Worm (Caenorhabditis elegans): Measurements from ENCODE around the gene Y53F4B.23.
A peak's percentile ranks its signal among the peaks of the same experiment; 100 is the strongest.

The Y53F4B.23 gene

DNA sequence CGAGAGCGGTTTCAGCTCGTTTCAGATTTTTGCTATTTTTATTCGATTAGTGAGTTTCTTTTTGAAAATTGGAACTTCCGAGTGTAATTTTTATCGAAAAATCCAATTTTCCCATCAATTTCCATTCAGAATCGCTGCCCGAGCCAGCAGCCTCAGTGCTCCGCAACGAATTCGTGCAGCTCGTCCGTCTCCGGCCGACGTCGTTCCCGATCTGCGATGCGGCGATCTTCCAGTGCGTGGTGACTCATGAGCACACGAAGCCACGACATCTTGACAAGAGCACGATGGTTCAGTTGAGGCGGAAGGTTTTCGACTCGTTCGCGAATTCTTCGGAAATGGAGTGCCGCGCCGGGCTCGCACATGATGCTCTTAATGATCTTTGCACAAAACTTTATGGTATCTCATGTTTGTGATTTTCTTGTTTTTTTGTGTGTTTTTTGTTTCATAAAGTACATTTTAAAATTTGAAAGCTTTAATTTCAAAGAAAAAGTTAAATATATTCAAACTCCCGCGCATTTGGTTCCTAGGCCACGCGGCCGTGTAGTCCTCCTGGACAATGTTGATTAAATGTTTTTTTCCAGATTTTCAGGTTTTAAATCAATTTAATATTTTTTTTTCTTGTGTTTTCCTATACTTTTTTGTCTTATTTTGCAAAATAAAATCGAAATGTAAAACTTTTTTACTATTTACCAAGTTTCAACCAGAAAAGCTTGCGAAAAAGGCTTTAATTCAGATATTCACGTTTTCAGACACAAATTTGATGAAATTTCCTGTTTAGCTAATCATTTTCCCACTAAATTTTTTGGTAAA, 35.0 kb upstream of the Y53F4B.23 start (continued):
- no peak for TF ChIP-seq F13H6.1 (tag; optimal IDR thresholded peaks at IDR 0.05)
- TF ChIP-seq rnt-1 (tag; optimal IDR thresholded peaks at IDR 0.05) = peak; percentile 43
- peak; percentile 68 for TF ChIP-seq tbx-2 (tag; optimal IDR thresholded peaks at IDR 0.05)

DNA sequence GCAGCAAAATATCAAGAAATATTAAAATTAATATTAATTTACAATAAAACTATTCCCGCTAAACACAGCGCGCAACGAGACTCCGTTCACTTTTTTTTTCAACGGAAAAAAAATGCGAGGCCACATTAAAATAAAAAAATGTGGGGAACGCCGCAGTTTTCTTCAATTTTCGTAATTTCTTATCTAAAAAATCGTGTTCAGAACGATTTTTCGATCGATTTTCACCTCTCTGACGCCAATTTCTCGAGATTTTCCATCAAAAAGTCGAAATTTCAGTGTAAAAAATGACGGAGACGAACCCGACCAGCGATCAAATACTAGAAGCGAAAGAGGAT, 34.4 kb upstream of the Y53F4B.23 start, which contains the start of gene Y53F4B.21:
TSS of gene Y53F4B.21 (plus strand) at position 285 of the 335 bp plus-strand sequence.
- TF ChIP-seq lin-11 (tag; optimal IDR thresholded peaks at IDR 0.05) (no peak), ceh-48 (tag; optimal IDR thresholded peaks at IDR 0.05) (no peak), ceh-24 (tag; optimal IDR thresholded peaks at IDR 0.05) (no peak), elt-2 (tag; optimal IDR thresholded peaks at IDR 0.05) (no peak), lim-6 (tag; optimal IDR thresholded peaks at IDR 0.05) (no peak), sdc-2 (tag; optimal IDR thresholded peaks at IDR 0.05) (no peak), unc-42 (tag; optimal IDR thresholded peaks at IDR 0.05) (no peak), ceh-22 (tag; optimal IDR thresholded peaks at IDR 0.05) (no peak), eyg-1 (tag; optimal IDR thresholded peaks at IDR 0.05) (no peak), ceh-19 (GFP tag; optimal IDR thresholded peaks at IDR 0.05) (no peak), hlh-13 (GFP tag; optimal IDR thresholded peaks at IDR 0.05) (no peak), tbx-7 (tag; optimal IDR thresholded peaks at IDR 0.05) (no peak), odd-2 (tag; optimal IDR thresholded peaks at IDR 0.05) (no peak), C08G9.2 (tag; optimal IDR thresholded peaks at IDR 0.05) (no peak), C38D4.7 (GFP tag; optimal IDR thresholded peaks at IDR 0.05) (no peak), unc-55 (GFP tag; optimal IDR thresholded peaks at IDR 0.05) (no peak), ceh-45 (GFP tag; IDR thresholded peaks at IDR 0.05) (no peak), nhr-11 (tag; optimal IDR thresholded peaks at IDR 0.05) (no peak), ceh-6 (GFP tag; optimal IDR thresholded peaks at IDR 0.05) (no peak), dve-1 (tag; optimal IDR thresholded peaks at IDR 0.05) (no peak)

DNA sequence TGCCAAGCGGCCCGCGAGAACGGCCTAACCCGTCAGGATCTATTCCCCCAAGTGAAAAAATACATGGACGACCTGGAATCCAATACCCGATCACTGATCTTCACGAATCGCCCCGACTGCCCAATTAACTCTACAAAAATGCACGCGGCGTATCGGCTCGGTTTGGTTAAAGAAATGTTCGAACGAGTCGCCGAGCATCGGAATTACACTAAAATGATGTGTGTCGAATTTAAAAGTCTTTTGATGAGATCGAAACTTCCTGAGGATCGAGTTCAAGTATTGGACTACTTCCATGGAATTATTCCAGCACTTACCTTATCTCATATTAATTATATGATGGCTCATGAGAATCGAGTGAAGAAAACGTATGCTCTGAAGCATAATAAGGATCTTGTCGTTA, 17.1 kb upstream of the Y53F4B.23 start:
- no peak for TF ChIP-seq nhr-11 (tag; optimal IDR thresholded peaks at IDR 0.05)
- TF ChIP-seq ttx-3 (tag; optimal IDR thresholded peaks at IDR 0.05) = no peak
- TF ChIP-seq che-1 (tag; optimal IDR thresholded peaks at IDR 0.05) = no peak
- TF ChIP-seq syd-9 (tag; optimal IDR thresholded peaks at IDR 0.05) = no peak
- no peak for TF ChIP-seq mec-3 (tag; optimal IDR thresholded peaks at IDR 0.05; ENCODE audit: borderline replicate concordance)
- TF ChIP-seq lim-6 (tag; optimal IDR thresholded peaks at IDR 0.05) = no peak
- no peak for TF ChIP-seq rnt-1 (tag; optimal IDR thresholded peaks at IDR 0.05)
- no peak for TF ChIP-seq C08G9.2 (tag; optimal IDR thresholded peaks at IDR 0.05)
- TF ChIP-seq sox-2 (GFP tag; IDR thresholded peaks at IDR 0.05) = no peak
- TF ChIP-seq fkh-6 (tag; optimal IDR thresholded peaks at IDR 0.05) = no peak
- TF ChIP-seq ref-2 (tag; optimal IDR thresholded peaks at IDR 0.05) = no peak
- TF ChIP-seq elt-4 (tag; optimal IDR thresholded peaks at IDR 0.05) = no peak
- TF ChIP-seq ama-1 (optimal IDR thresholded peaks at IDR 0.05) = no peak

DNA sequence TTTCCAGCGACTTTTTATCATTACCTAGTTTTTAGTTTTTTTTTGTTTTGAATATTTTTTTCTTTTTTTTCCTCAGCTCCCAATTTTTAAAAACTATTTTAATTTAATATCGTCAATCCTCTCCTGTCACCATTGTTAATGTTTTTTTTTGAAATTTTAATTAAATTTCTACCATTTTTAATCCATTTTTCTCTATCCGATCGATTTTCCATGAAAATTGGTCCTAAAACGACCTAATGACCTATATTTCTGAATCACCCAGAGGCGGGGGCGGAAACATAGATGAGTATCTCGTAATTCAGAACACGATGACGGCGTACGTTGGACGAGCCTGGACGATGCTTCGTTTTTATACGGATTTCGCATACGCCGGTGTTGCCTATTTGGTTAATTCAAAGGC, 14.5 kb upstream of the Y53F4B.23 start, which contains the start of gene Y53F4B.39:
TSS of gene Y53F4B.39 (plus strand) at position 301 of the 400 bp plus-strand sequence.
- TF ChIP-seq ceh-45 (GFP tag; IDR thresholded peaks at IDR 0.05) (no peak), ceh-34 (tag; optimal IDR thresholded peaks at IDR 0.05) (no peak), hlh-8 (tag; optimal IDR thresholded peaks at IDR 0.05) (no peak), gmeb-2 (tag; optimal IDR thresholded peaks at IDR 0.05) (no peak), K02D7.2 (tag; optimal IDR thresholded peaks at IDR 0.05) (no peak), ceh-19 (GFP tag; optimal IDR thresholded peaks at IDR 0.05) (no peak), elt-2 (tag; optimal IDR thresholded peaks at IDR 0.05) (no peak), pag-3 (tag; optimal IDR thresholded peaks at IDR 0.05; ENCODE audit: borderline replicate concordance) (no peak), T23F11.4 (GFP tag; optimal IDR thresholded peaks at IDR 0.05) (no peak), nhr-11 (tag; optimal IDR thresholded peaks at IDR 0.05) (no peak), fkh-10 (GFP tag; optimal IDR thresholded peaks at IDR 0.05) (no peak), hlh-6 (tag; optimal IDR thresholded peaks at IDR 0.05) (no peak), ceh-22 (tag; optimal IDR thresholded peaks at IDR 0.05) (no peak), ceh-31 (tag; optimal IDR thresholded peaks at IDR 0.05) (no peak)
